Worm (Caenorhabditis elegans) whole organism, young adult: ENCODE results near the gene K06H7.7.

ENCODE experiments used
- B0336.3 ChIP-seq: fragments of 200-800 bp; sonication (Bioruptor generic); IDR thresholded peaks from 2 replicates; pipeline ENCODE4 v1.3.6; 2022; ENCODE audit warnings: missing genetic modification characterization, missing compliant biosample characterization
- F55B11.4 ChIP-seq: sonication (generic microtip); optimal IDR thresholded peaks from 2 replicates; lab custom pipeline; 2016; ENCODE audit warnings: missing compliant biosample characterization, missing genetic modification characterization, borderline replicate concordance; ENCODE audit not compliant: insufficient read depth
- Y79H2A.3 ChIP-seq: fragments of 200-800 bp; sonication (Bioruptor generic); conservative IDR thresholded peaks from 2 replicates; pipeline ENCODE4 v1.3.6; 2022; ENCODE audit warnings: missing genetic modification reagents, missing genetic modification characterization, missing compliant biosample characterization
- aptf-2 ChIP-seq: fragments of 200-800 bp; sonication (Bioruptor generic); conservative IDR thresholded peaks from 2 replicates; pipeline ENCODE4 v1.3.6; 2022; ENCODE audit warnings: missing genetic modification reagents, missing genetic modification characterization, missing compliant biosample characterization
- aptf-3 ChIP-seq: fragments of 200-800 bp; sonication (Bioruptor generic); IDR thresholded peaks from 2 replicates; pipeline ENCODE4 v1.3.6; 2022; ENCODE audit warnings: missing genetic modification characterization, missing compliant biosample characterization
- ceh-79 ChIP-seq: sonication (generic microtip); optimal IDR thresholded peaks from 2 replicates; lab custom pipeline; 2017; ENCODE audit warnings: mild to moderate bottlenecking, missing genetic modification characterization, missing compliant biosample characterization
- dpff-1 ChIP-seq: sonication (generic microtip); optimal IDR thresholded peaks from 2 replicates; lab custom pipeline; 2017; ENCODE audit warnings: mild to moderate bottlenecking, missing genetic modification characterization, missing compliant biosample characterization
- snpc-1.3 ChIP-seq: sonication (generic microtip); optimal IDR thresholded peaks from 2 replicates; lab custom pipeline; 2017; ENCODE audit warnings: missing genetic modification characterization, mild to moderate bottlenecking, missing compliant biosample characterization, antibody characterized with exemption, moderate library complexity, missing genotype, missing genetic modification reagents; ENCODE audit not compliant: insufficient read depth
- xnd-1 ChIP-seq: sonication (generic microtip); optimal IDR thresholded peaks from 2 replicates; lab custom pipeline; 2016; ENCODE audit warnings: missing genotype, missing genetic modification reagents, missing genetic modification characterization, missing compliant biosample characterization

- TF ChIP-seq Y79H2A.3 (GFP tag; lab: Robert Waterston, UW) (no peak), ceh-79 (tag; lab: Kevin White, UChicago) (no peak), B0336.3 (GFP tag; lab: Robert Waterston, UW) (no peak), F55B11.4 (no peak), aptf-2 (GFP tag; lab: Robert Waterston, UW) (no peak), dpff-1 (tag; lab: Kevin White, UChicago) (no peak), aptf-3 (GFP tag; lab: Robert Waterston, UW) (no peak), xnd-1 (no peak), snpc-1.3 (tag; lab: Kevin White, UChicago) (no peak)
Observed at ce11 chrIII:8115877-8116276, 30.6 kb upstream of the K06H7.7 start.
